Worm (Caenorhabditis elegans): Measurements from ENCODE around the gene Y66D12A.16.

Gene Y66D12A.16

ce11 chrIII:11523504-11524025 lies at the start of gene Y66D12A.16, which contains the start of gene such-1:
Y66D12A.16 (plus strand) TSS chrIII:11523554.
such-1 (minus strand) TSS chrIII:11523759.
- TF ChIP-seq aly-2 (tag; optimal IDR thresholded peaks at IDR 0.05), result no peak
- TF ChIP-seq nhr-25 (tag; optimal IDR thresholded peaks at IDR 0.05), result no peak
- TF ChIP-seq egl-27 (tag; optimal IDR thresholded peaks at IDR 0.05), result no peak
- no peak for TF ChIP-seq fos-1 (tag; optimal IDR thresholded peaks at IDR 0.05)
- no peak for TF ChIP-seq Y55F3AM.14 (GFP tag; optimal IDR thresholded peaks at IDR 0.05)
- no peak for TF ChIP-seq nhr-12 (tag; optimal IDR thresholded peaks at IDR 0.05)
- TF ChIP-seq crh-2 (tag; optimal IDR thresholded peaks at IDR 0.05), result no peak
- no peak for TF ChIP-seq F13H6.1 (tag; optimal IDR thresholded peaks at IDR 0.05)
- no peak for TF ChIP-seq nhr-237 (tag; optimal IDR thresholded peaks at IDR 0.05)
- TF ChIP-seq elt-3 (tag; optimal IDR thresholded peaks at IDR 0.05), result no peak
- no peak for TF ChIP-seq nhr-77 (tag; optimal IDR thresholded peaks at IDR 0.05)
- no peak for TF ChIP-seq sem-4 (tag; optimal IDR thresholded peaks at IDR 0.05)
- no peak for TF ChIP-seq skn-1 (tag; optimal IDR thresholded peaks at IDR 0.05)
- no peak for TF ChIP-seq unc-55 (GFP tag; optimal IDR thresholded peaks at IDR 0.05)
- TF ChIP-seq nhr-129 (tag; optimal IDR thresholded peaks at IDR 0.05), result no peak
- TF ChIP-seq zag-1 (tag; optimal IDR thresholded peaks at IDR 0.05), result no peak
- no peak for TF ChIP-seq gmeb-1 (tag; optimal IDR thresholded peaks at IDR 0.05)
- TF ChIP-seq nhr-10 (tag; optimal IDR thresholded peaks at IDR 0.05), result no peak
- TF ChIP-seq ama-1 (optimal IDR thresholded peaks at IDR 0.05), result no peak
- TF ChIP-seq R02D3.7 (tag; optimal IDR thresholded peaks at IDR 0.05), result no peak

DNA sequence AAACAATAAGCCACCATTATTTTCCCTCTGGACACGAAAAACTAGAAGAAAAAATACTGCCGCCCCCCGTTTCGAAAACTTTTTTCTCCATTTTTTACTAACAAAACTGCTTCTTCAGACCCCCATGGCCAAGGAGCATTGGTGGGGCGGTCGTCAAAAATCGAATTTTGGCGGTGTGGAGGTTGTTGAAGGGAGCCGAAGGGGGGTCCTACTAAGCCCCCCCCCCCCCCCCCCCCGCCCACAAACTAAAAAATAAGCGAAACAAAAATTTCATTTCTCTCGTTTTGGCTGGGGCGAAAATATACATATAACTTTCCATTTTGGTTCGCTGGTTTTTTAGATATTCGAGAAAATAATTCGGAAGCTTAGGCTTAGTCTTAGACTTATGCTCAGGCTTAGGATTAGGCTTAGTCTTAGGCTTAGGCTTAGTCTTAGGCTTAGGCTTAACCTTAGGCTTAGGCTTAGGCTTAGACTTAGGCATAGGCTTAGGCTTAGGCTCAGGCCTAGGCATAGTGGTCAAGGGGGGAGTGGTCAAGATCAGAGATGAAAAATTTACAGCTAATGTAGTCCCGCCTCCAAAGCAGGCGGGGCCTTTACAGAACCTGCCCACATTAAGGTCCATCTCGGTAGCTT lies 48.6 kb upstream of the Y66D12A.16 start:
- TF ChIP-seq sem-4 (tag; optimal IDR thresholded peaks at IDR 0.05) (no peak), aly-2 (tag; optimal IDR thresholded peaks at IDR 0.05) (no peak), lin-11 (tag; optimal IDR thresholded peaks at IDR 0.05) (no peak), gmeb-1 (tag; optimal IDR thresholded peaks at IDR 0.05) (no peak), mbf-1 (tag; optimal IDR thresholded peaks at IDR 0.05) (no peak), ceh-16 (tag; optimal IDR thresholded peaks at IDR 0.05) (no peak), alr-1 (tag; optimal IDR thresholded peaks at IDR 0.05) (no peak), unc-55 (GFP tag; optimal IDR thresholded peaks at IDR 0.05) (no peak), ama-1 (optimal IDR thresholded peaks at IDR 0.05) (no peak), fos-1 (tag; optimal IDR thresholded peaks at IDR 0.05) (no peak), C34F6.9 (tag; optimal IDR thresholded peaks at IDR 0.05) (no peak), sma-3 (GFP tag; optimal IDR thresholded peaks at IDR 0.05) (no peak), mdl-1 (tag; optimal IDR thresholded peaks at IDR 0.05) (no peak), unc-62 (GFP tag; optimal IDR thresholded peaks at IDR 0.05) (no peak), blmp-1 (tag; optimal IDR thresholded peaks at IDR 0.05; ENCODE audit: insufficient read depth) (no peak), ztf-4 (tag; optimal IDR thresholded peaks at IDR 0.05) (no peak), nhr-129 (tag; optimal IDR thresholded peaks at IDR 0.05) (no peak), sma-9 (GFP tag; optimal IDR thresholded peaks at IDR 0.05) (no peak), sma-9 (tag; optimal IDR thresholded peaks at IDR 0.05) (no peak), lin-39 (tag; optimal IDR thresholded peaks at IDR 0.05) (no peak), ZK546.5 (tag; optimal IDR thresholded peaks at IDR 0.05) (no peak)

ce11 chrIII:11477307-11477706 lies 46.0 kb upstream of the Y66D12A.16 start:
- TF ChIP-seq nhr-25 (tag; optimal IDR thresholded peaks at IDR 0.05) (no peak), mab-5 (tag; optimal IDR thresholded peaks at IDR 0.05) (no peak), nhr-21 (tag; optimal IDR thresholded peaks at IDR 0.05) (no peak), dmd-4 (tag; optimal IDR thresholded peaks at IDR 0.05) (no peak), peb-1 (tag; optimal IDR thresholded peaks at IDR 0.05) (no peak), egl-27 (tag; optimal IDR thresholded peaks at IDR 0.05) (no peak), sma-9 (GFP tag; optimal IDR thresholded peaks at IDR 0.05) (no peak), sma-9 (tag; optimal IDR thresholded peaks at IDR 0.05) (no peak), ztf-1 (GFP tag; conservative IDR thresholded peaks at IDR 0.05) (no peak)
